Fruit fly (Drosophila melanogaster) whole organism, embryonic: ENCODE results near the gene Targ3.

Experiments used
- BEAF-32 ChIP-seq: fragments of 200-800 bp; sonication (Bioruptor generic); optimal IDR thresholded peaks from 3 replicates; lab custom pipeline; 2017; ENCODE audit warnings: missing biosample characterization, missing genetic modification characterization, mild to moderate bottlenecking, moderate library complexity, missing genetic modification reagents
- CG10543 ChIP-seq: fragments of 200-800 bp; sonication (Bioruptor generic); optimal IDR thresholded peaks from 3 replicates; lab custom pipeline; 2017; ENCODE audit warnings: missing biosample characterization, mild to moderate bottlenecking, missing genetic modification characterization, moderate library complexity
- CG11560 ChIP-seq: fragments of 200-800 bp; sonication (Bioruptor generic); IDR thresholded peaks from 3 replicates; pipeline ENCODE4 v1.3.6; 2022; ENCODE audit warnings: missing biosample characterization, missing genetic modification characterization
- CG14860 ChIP-seq: fragments of 200-800 bp; sonication (Bioruptor generic); IDR thresholded peaks from 3 replicates; pipeline ENCODE4 v1.3.6; 2022; ENCODE audit warnings: missing biosample characterization, missing genetic modification characterization; ENCODE audit not compliant: partially characterized antibody
- CG1792 ChIP-seq: fragments of 200-800 bp; sonication (Bioruptor generic); optimal IDR thresholded peaks from 2 replicates; lab custom pipeline; 2016; ENCODE audit warnings: missing biosample characterization, missing genetic modification characterization
- CG8924 ChIP-seq: fragments of 200-800 bp; optimal IDR thresholded peaks from 3 replicates; lab custom pipeline; 2019; ENCODE audit warnings: missing biosample characterization, mild to moderate bottlenecking, missing genetic modification characterization, moderate library complexity
- CG9215 ChIP-seq: fragments of 200-800 bp; sonication (Bioruptor generic); IDR thresholded peaks from 2 replicates; pipeline ENCODE4 v1.3.6; 2022; ENCODE audit warnings: missing biosample characterization, missing genetic modification characterization
- Sox102F ChIP-seq: fragments of 200-800 bp; sonication (Bioruptor generic); optimal IDR thresholded peaks from 2 replicates; lab custom pipeline; 2018; ENCODE audit warnings: missing biosample characterization, mild to moderate bottlenecking, missing genetic modification characterization, moderate library complexity
- YL-1 ChIP-seq: fragments of 200-800 bp; sonication (Bioruptor generic); optimal IDR thresholded peaks from 3 replicates; lab custom pipeline; 2017; ENCODE audit warnings: missing biosample characterization, mild to moderate bottlenecking, missing genetic modification characterization
- fru ChIP-seq: fragments of >200 bp; optimal IDR thresholded peaks from 2 replicates; lab custom pipeline; 2017
- kay ChIP-seq: fragments of 200-800 bp; sonication (Bioruptor generic); optimal IDR thresholded peaks from 2 replicates; lab custom pipeline; 2016; ENCODE audit warnings: missing biosample characterization, missing genetic modification characterization
- scrt ChIP-seq: fragments of 200-800 bp; sonication (Bioruptor generic); optimal IDR thresholded peaks from 2 replicates; lab custom pipeline; 2018; ENCODE audit warnings: missing biosample characterization, mild to moderate bottlenecking, missing genetic modification characterization, moderate library complexity

dm6 chr3L:21226309-21226708, 29.7 kb downstream of the Targ3 start, which contains the start of gene Eip78C:
- TF ChIP-seq CG10543 (no peak), CG9215 (no peak), BEAF-32 (GFP tag; lab: Kevin White, UChicago) (no peak), CG8924 (tag; lab: Kevin White, UChicago) (no peak), YL-1 (GFP tag; lab: Kevin White, UChicago) (no peak), fru (lab: Kevin White, UChicago) (no peak), Sox102F (GFP tag; lab: Kevin White, UChicago) (no peak), kay (GFP tag; lab: Kevin White, UChicago) (no peak), CG1792 (GFP tag; lab: Kevin White, UChicago) (no peak), CG11560 (tag; lab: Robert Waterston, UW) (no peak), scrt (no peak), CG14860 (no peak)
